Worm (Caenorhabditis elegans) whole organism, young adult: ENCODE measurements around the gene gcy-19.

ENCODE experiments used
- B0261.1 ChIP-seq: sonication (generic microtip); optimal IDR thresholded peaks from 2 replicates; lab custom pipeline; 2016; ENCODE audit warnings: mild to moderate bottlenecking, missing genetic modification characterization, moderate library complexity, missing compliant biosample characterization
- C17E4.6 ChIP-seq: fragments of 200-800 bp; sonication (Bioruptor generic); IDR thresholded peaks from 2 replicates; pipeline ENCODE4 v1.3.6; 2022; ENCODE audit warnings: missing genetic modification reagents, missing genetic modification characterization, missing compliant biosample characterization
- F10E7.11 ChIP-seq: sonication (generic microtip); optimal IDR thresholded peaks from 2 replicates; lab custom pipeline; 2017; ENCODE audit warnings: mild to moderate bottlenecking, missing genetic modification characterization, moderate library complexity, missing compliant biosample characterization
- F37B4.10 ChIP-seq: fragments of 200-800 bp; sonication (Bioruptor generic); IDR thresholded peaks from 2 replicates; pipeline ENCODE4 v1.3.6; 2022; ENCODE audit warnings: missing genetic modification characterization, missing compliant biosample characterization
- K11D2.4 ChIP-seq: fragments of 200-800 bp; sonication (Bioruptor generic); IDR thresholded peaks from 2 replicates; pipeline ENCODE4 v1.3.6; 2022; ENCODE audit warnings: missing genetic modification reagents, missing genetic modification characterization, missing compliant biosample characterization
- Y53G8AR.9 ChIP-seq: fragments of 200-800 bp; sonication (Bioruptor generic); conservative IDR thresholded peaks from 2 replicates; pipeline ENCODE4 v1.3.6; 2022; ENCODE audit warnings: missing genetic modification reagents, missing genetic modification characterization, missing compliant biosample characterization
- ama-1 ChIP-seq, 3 experiments: fragments of 150-350 bp in 1 of 3; sonication (generic microtip) in 2 of 3; optimal IDR thresholded peaks; 2 replicates each; lab custom pipeline; 2014 to 2018; ENCODE audit warnings: missing biosample characterization in 2 of 3, missing genetic modification characterization in 2 of 3, missing genetic modification reagents in 2 of 3
- athp-1 ChIP-seq: sonication (generic microtip); optimal IDR thresholded peaks from 2 replicates; lab custom pipeline; 2017; ENCODE audit warnings: mild to moderate bottlenecking, missing genetic modification characterization, missing compliant biosample characterization
- attf-5 ChIP-seq: fragments of 200-800 bp; sonication (Bioruptor generic); optimal IDR thresholded peaks from 2 replicates; lab custom pipeline; 2018; ENCODE audit warnings: mild to moderate bottlenecking, missing genetic modification characterization, missing compliant biosample characterization
- bed-1 ChIP-seq: fragments of 200-800 bp; sonication (Bioruptor generic); IDR thresholded peaks from 2 replicates; pipeline ENCODE4 v1.3.6; 2022; ENCODE audit warnings: missing genetic modification reagents, missing genetic modification characterization, missing compliant biosample characterization
- cebp-1 ChIP-seq, 2 experiments: fragments of 200-800 bp in 1 of 2; sonication (Bioruptor generic) in 1 of 2; sonication (generic microtip) in 1 of 2; IDR thresholded peaks in 1 of 2; optimal IDR thresholded peaks in 1 of 2; 2 replicates each; pipeline versions ENCODE4 v1.3.6 to Lab custom; 2017 to 2022; ENCODE audit warnings: missing compliant biosample characterization in 2 of 2, missing genetic modification characterization in 2 of 2, mild to moderate bottlenecking in 1 of 2, missing genetic modification reagents in 1 of 2, moderate library complexity in 1 of 2
- cebp-2 ChIP-seq: fragments of 200-800 bp; sonication (Bioruptor generic); IDR thresholded peaks from 2 replicates; pipeline ENCODE4 v1.3.6; 2022; ENCODE audit warnings: missing genetic modification characterization, missing compliant biosample characterization
- ceh-100 ChIP-seq: fragments of 200-800 bp; sonication (Bioruptor generic); IDR thresholded peaks from 2 replicates; pipeline ENCODE4 v1.3.6; 2022; ENCODE audit warnings: missing genetic modification reagents, missing genetic modification characterization, missing compliant biosample characterization
- ceh-40 ChIP-seq: fragments of 200-800 bp; sonication (Bioruptor generic); IDR thresholded peaks from 2 replicates; pipeline ENCODE4 v1.3.6; 2022; ENCODE audit warnings: missing genetic modification characterization, missing compliant biosample characterization
- ceh-91 ChIP-seq: fragments of 200-800 bp; sonication (Bioruptor generic); IDR thresholded peaks from 2 replicates; pipeline ENCODE4 v1.3.6; 2022; ENCODE audit warnings: missing genetic modification reagents, missing genetic modification characterization, missing compliant biosample characterization
- chd-7 ChIP-seq: sonication (generic microtip); optimal IDR thresholded peaks from 2 replicates; lab custom pipeline; 2016; ENCODE audit warnings: mild to moderate bottlenecking, missing genetic modification characterization, moderate library complexity, missing compliant biosample characterization
- die-1 ChIP-seq: sonication (generic microtip); optimal IDR thresholded peaks from 2 replicates; lab custom pipeline; 2016; ENCODE audit warnings: missing genotype, mild to moderate bottlenecking, missing genetic modification characterization, missing compliant biosample characterization
- dpff-1 ChIP-seq: sonication (generic microtip); optimal IDR thresholded peaks from 2 replicates; lab custom pipeline; 2017; ENCODE audit warnings: mild to moderate bottlenecking, missing genetic modification characterization, missing compliant biosample characterization
- egl-18 ChIP-seq: fragments of 200-800 bp; sonication (Bioruptor generic); IDR thresholded peaks from 2 replicates; pipeline ENCODE4 v1.3.6; 2022; ENCODE audit warnings: missing genetic modification reagents, missing genetic modification characterization, missing compliant biosample characterization
- ets-4 ChIP-seq: fragments of 200-800 bp; sonication (Bioruptor generic); optimal IDR thresholded peaks from 2 replicates; lab custom pipeline; 2018; ENCODE audit warnings: mild to moderate bottlenecking, missing genetic modification characterization, missing compliant biosample characterization
- him-1 ChIP-seq: sonication (generic microtip); optimal IDR thresholded peaks from 2 replicates; lab custom pipeline; 2016; ENCODE audit warnings: missing genotype, missing genetic modification reagents, missing genetic modification characterization, missing compliant biosample characterization
- hlh-26 ChIP-seq: fragments of 200-800 bp; sonication (Bioruptor generic); conservative IDR thresholded peaks from 2 replicates; pipeline ENCODE4 v1.3.6; 2022; ENCODE audit warnings: missing genetic modification reagents, missing genetic modification characterization, missing compliant biosample characterization
- hmg-1.2 ChIP-seq: fragments of 200-800 bp; sonication (Bioruptor generic); IDR thresholded peaks from 2 replicates; pipeline ENCODE4 v1.3.6; 2022; ENCODE audit warnings: missing genetic modification reagents, missing genetic modification characterization, missing compliant biosample characterization
- hsf-1 ChIP-seq: fragments of 200-800 bp; sonication (Bioruptor generic); IDR thresholded peaks from 2 replicates; pipeline ENCODE4 v1.3.6; 2022; ENCODE audit warnings: missing genetic modification reagents, missing genetic modification characterization, missing compliant biosample characterization
- let-526 ChIP-seq: fragments of 200-800 bp; sonication (Bioruptor generic); IDR thresholded peaks from 2 replicates; pipeline ENCODE4 v1.3.6; 2022; ENCODE audit warnings: missing genetic modification reagents, missing genetic modification characterization, missing compliant biosample characterization
- madf-10 ChIP-seq: sonication (generic microtip); optimal IDR thresholded peaks from 2 replicates; lab custom pipeline; 2016; ENCODE audit warnings: mild to moderate bottlenecking, missing genetic modification characterization, missing compliant biosample characterization
- madf-6 ChIP-seq: fragments of 200-800 bp; sonication (Bioruptor generic); IDR thresholded peaks from 2 replicates; pipeline ENCODE4 v1.3.6; 2022; ENCODE audit warnings: missing genetic modification reagents, missing genetic modification characterization, missing compliant biosample characterization
- pbrm-1 ChIP-seq: fragments of 200-800 bp; sonication (Bioruptor generic); IDR thresholded peaks from 2 replicates; pipeline ENCODE4 v1.3.6; 2022; ENCODE audit warnings: missing genetic modification reagents, missing genetic modification characterization, missing compliant biosample characterization
- rpc-1 ChIP-seq, 2 experiments: fragments of 150-350 bp in 1 of 2; sonication (generic microtip) in 1 of 2; optimal IDR thresholded peaks; 2 replicates each; lab custom pipeline; 2014 to 2018; ENCODE audit warnings: missing biosample characterization in 1 of 2, missing genetic modification characterization in 1 of 2, missing genetic modification reagents in 1 of 2, missing genotype in 1 of 2
- sea-2 ChIP-seq: fragments of 200-800 bp; sonication (Bioruptor generic); IDR thresholded peaks from 2 replicates; pipeline ENCODE4 v1.3.6; 2022; ENCODE audit warnings: missing genetic modification characterization, missing compliant biosample characterization
- snpc-1.1 ChIP-seq: sonication (generic microtip); optimal IDR thresholded peaks from 2 replicates; lab custom pipeline; 2017; ENCODE audit warnings: missing genetic modification characterization, mild to moderate bottlenecking, missing compliant biosample characterization, antibody characterized with exemption, moderate library complexity, missing genotype, missing genetic modification reagents; ENCODE audit not compliant: insufficient read depth
- snpc-1.3 ChIP-seq: sonication (generic microtip); optimal IDR thresholded peaks from 2 replicates; lab custom pipeline; 2017; ENCODE audit warnings: missing genetic modification characterization, mild to moderate bottlenecking, missing compliant biosample characterization, antibody characterized with exemption, moderate library complexity, missing genotype, missing genetic modification reagents; ENCODE audit not compliant: insufficient read depth
- tbp1 ChIP-seq: fragments of 200-800 bp; sonication (Bioruptor generic); optimal IDR thresholded peaks from 2 replicates; lab custom pipeline; 2018; ENCODE audit warnings: mild to moderate bottlenecking, missing genetic modification characterization, missing compliant biosample characterization
- unc-130 ChIP-seq: sonication (generic microtip); optimal IDR thresholded peaks from 2 replicates; lab custom pipeline; 2016; ENCODE audit warnings: missing genetic modification reagents, missing genetic modification characterization, missing compliant biosample characterization
- zfh-2 ChIP-seq: fragments of 200-800 bp; sonication (Bioruptor generic); conservative IDR thresholded peaks from 2 replicates; pipeline ENCODE4 v1.3.6; 2022; ENCODE audit warnings: missing genetic modification reagents, missing genetic modification characterization, missing compliant biosample characterization
- ztf-28 ChIP-seq: fragments of 200-800 bp; sonication (Bioruptor generic); IDR thresholded peaks from 2 replicates; pipeline ENCODE4 v1.3.6; 2022; ENCODE audit warnings: missing genetic modification reagents, missing genetic modification characterization, missing compliant biosample characterization

The gcy-19 gene

DNA sequence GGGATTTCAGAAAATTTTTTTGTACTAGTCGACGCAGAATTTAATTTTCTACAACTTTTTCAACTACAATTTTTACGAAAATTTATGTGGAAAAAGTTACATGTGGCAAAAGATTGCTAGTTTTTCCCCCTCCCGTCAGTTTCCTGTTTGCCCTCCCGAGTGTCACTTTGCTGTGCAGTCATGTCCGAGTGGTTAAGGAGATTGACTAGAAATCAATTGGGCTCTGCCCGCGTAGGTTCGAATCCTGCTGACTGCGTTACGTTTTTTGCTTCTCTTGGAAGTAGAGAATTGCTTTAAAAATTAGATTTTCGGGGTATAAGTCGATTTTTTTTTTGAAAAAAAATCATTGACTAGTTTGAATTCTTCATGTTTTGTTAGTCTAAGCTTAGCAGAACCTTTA, 8.7 kb upstream of the gcy-19 start (continued):
- no peak for TF ChIP-seq snpc-1.3 (tag; lab: Kevin White, UChicago)
- peak; percentile 55; the same call in 1 of the 2 replicates for TF ChIP-seq Y53G8AR.9 (GFP tag; lab: Robert Waterston, UW)
- TF ChIP-seq him-1 (tag; lab: Kevin White, UChicago), result peak; percentile 63
- TF ChIP-seq chd-7 (tag; lab: Kevin White, UChicago), result peak; percentile 14
- TF ChIP-seq die-1 (tag; lab: Kevin White, UChicago), result peak; percentile 47
- 0 out of 2 replicates have a peak, but pooled peaks have one; percentile 32 for TF ChIP-seq ceh-100 (GFP tag; lab: Robert Waterston, UW)
- TF ChIP-seq hmg-1.2 (GFP tag; lab: Robert Waterston, UW), result peak; percentile 48
- TF ChIP-seq cebp-1 (GFP tag; IDR thresholded peaks at IDR 0.05; lab: Robert Waterston, UW), result no peak
- TF ChIP-seq cebp-1 (tag; optimal IDR thresholded peaks at IDR 0.05; lab: Kevin White, UChicago), result no peak
- no peak for TF ChIP-seq ama-1 (optimal IDR thresholded peaks at IDR 0.05; lab: Kevin White, UChicago)
- peak; percentile 16 to 25 for TF ChIP-seq ama-1 (GFP tag; optimal IDR thresholded peaks at IDR 0.05; lab: Kevin White, UChicago)

DNA sequence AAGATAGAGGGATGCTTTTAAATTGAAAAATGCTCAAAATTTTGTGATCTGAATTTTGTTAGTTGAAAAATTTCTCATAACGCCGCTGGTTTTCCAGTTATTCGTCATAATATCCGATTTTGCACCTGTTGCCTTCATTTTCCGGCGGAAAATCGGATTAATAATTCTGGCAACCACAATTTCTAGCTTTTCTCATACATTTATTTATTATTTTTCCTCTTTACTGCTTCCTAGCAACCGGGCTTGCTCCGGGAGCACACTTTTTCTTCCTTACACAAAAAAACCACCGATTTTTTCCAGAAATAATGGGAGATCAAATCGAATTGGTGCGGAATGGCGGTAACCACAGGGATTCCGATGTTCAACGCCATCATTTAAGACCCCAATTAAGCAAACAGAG, 8.2 kb upstream of the gcy-19 start, which contains the start of gene F02E11.7:
Gene F02E11.7, plus strand, starts transcription at position 301 of the 400 bp plus-strand sequence.
- TF ChIP-seq hlh-26 (no peak), ceh-91 (GFP tag; lab: Robert Waterston, UW) (no peak), bed-1 (GFP tag; lab: Robert Waterston, UW) (no peak), zfh-2 (no peak), sea-2 (GFP tag; lab: Robert Waterston, UW) (no peak), attf-5 (no peak), die-1 (tag; lab: Kevin White, UChicago) (no peak), ets-4 (GFP tag; lab: Kevin White, UChicago) (no peak), F37B4.10 (no peak), cebp-1 (GFP tag; IDR thresholded peaks at IDR 0.05; lab: Robert Waterston, UW) (no peak), cebp-1 (tag; optimal IDR thresholded peaks at IDR 0.05; lab: Kevin White, UChicago) (no peak), F10E7.11 (tag; lab: Kevin White, UChicago) (no peak), dpff-1 (tag; lab: Kevin White, UChicago) (no peak), egl-18 (GFP tag; lab: Robert Waterston, UW) (no peak)
- TF ChIP-seq, all 124 proteins: peak for 0

DNA sequence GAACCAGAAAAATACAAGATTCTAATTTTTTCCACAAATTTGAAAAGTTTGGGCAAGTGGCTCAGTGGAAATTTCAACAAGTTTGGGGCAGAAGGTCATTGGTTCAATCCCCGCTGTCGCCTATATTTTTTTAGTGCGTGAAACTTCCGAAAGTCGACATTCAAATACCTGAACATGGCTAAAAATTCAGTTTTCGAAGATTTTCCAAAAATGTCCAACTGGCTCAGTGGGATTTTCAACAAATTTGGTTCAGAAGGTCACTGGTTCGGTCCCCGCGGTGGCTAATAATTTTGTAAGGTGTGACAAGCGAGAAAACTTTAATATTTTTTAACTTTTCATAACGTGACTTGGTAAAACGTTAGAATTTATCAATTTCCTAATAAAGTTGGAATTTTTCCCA, 5.5 kb upstream of the gcy-19 start:
- TF ChIP-seq K11D2.4 (GFP tag; lab: Robert Waterston, UW) (no peak), unc-130 (no peak), tbp1 (GFP tag; lab: Kevin White, UChicago) (peak; percentile 67), F37B4.10 (no peak), pbrm-1 (GFP tag; lab: Robert Waterston, UW) (no peak), cebp-2 (no peak), let-526 (GFP tag; lab: Robert Waterston, UW) (no peak), athp-1 (tag; lab: Kevin White, UChicago) (no peak), ceh-40 (GFP tag; lab: Robert Waterston, UW) (no peak), snpc-1.1 (tag; lab: Kevin White, UChicago) (no peak), ztf-28 (GFP tag; lab: Robert Waterston, UW) (no peak), hsf-1 (GFP tag; lab: Robert Waterston, UW) (no peak), madf-6 (no peak), madf-10 (no peak), attf-5 (no peak), B0261.1 (tag; lab: Kevin White, UChicago) (peak; percentile 44), rpc-1 (optimal IDR thresholded peaks at IDR 0.05; lab: Kevin White, UChicago) (no peak), rpc-1 (tag; optimal IDR thresholded peaks at IDR 0.05; lab: Kevin White, UChicago) (peak; percentile 58), C17E4.6 (GFP tag; lab: Robert Waterston, UW) (no peak)
